Worm (Caenorhabditis elegans) whole organism, L1 larva: ENCODE data around the gene Y77E11A.12.

ENCODE experiments used
- C16A3.4 ChIP-seq: fragments of 150-350 bp; optimal IDR thresholded peaks from 2 replicates; lab custom pipeline; 2014; ENCODE audit warnings: missing biosample characterization, missing genetic modification characterization
- C34B4.2 ChIP-seq: sonication (generic microtip); optimal IDR thresholded peaks from 2 replicates; lab custom pipeline; 2017; ENCODE audit warnings: mild to moderate bottlenecking, missing genetic modification characterization, missing compliant biosample characterization
- Y116A8C.19 ChIP-seq: sonication (generic microtip); optimal IDR thresholded peaks from 2 replicates; lab custom pipeline; 2016; ENCODE audit warnings: missing compliant biosample characterization, missing genetic modification characterization, borderline replicate concordance
- ama-1 ChIP-seq: fragments of 150-350 bp; optimal IDR thresholded peaks from 2 replicates; lab custom pipeline; 2014
- ceh-8 ChIP-seq: fragments of 200-800 bp; sonication (Bioruptor generic); optimal IDR thresholded peaks from 2 replicates; lab custom pipeline; 2018; ENCODE audit warnings: mild to moderate bottlenecking, missing genetic modification characterization, moderate library complexity, missing compliant biosample characterization
- ces-1 ChIP-seq: fragments of 150-350 bp; optimal IDR thresholded peaks from 2 replicates; lab custom pipeline; 2014; ENCODE audit warnings: missing biosample characterization, missing genetic modification reagents, missing genetic modification characterization
- dpl-1 ChIP-seq, 3 experiments: fragments of 150-350 bp in 2 of 3; sonication (generic microtip) in 1 of 3; optimal IDR thresholded peaks; 2 replicates each; lab custom pipeline; 2014 to 2017; ENCODE audit warnings: missing biosample characterization in 3 of 3, missing genetic modification characterization in 3 of 3, missing genetic modification reagents in 3 of 3
- dsc-1 ChIP-seq: sonication (generic microtip); optimal IDR thresholded peaks from 2 replicates; lab custom pipeline; 2016; ENCODE audit warnings: mild to moderate bottlenecking, missing genetic modification characterization, missing compliant biosample characterization
- efl-1 ChIP-seq, 4 experiments: fragments of 150-350 bp; optimal IDR thresholded peaks in 3 of 4; peaks in 1 of 4; 1 replicate in 1 of 4; 2 replicates in 3 of 4; lab custom pipeline; 2014; ENCODE audit warnings: missing biosample characterization in 2 of 4, missing genetic modification characterization in 2 of 4, missing genetic modification reagents in 2 of 4
- elt-2 ChIP-seq: sonication (generic microtip); optimal IDR thresholded peaks from 2 replicates; lab custom pipeline; 2016; ENCODE audit warnings: missing genetic modification characterization, mild to moderate bottlenecking, inconsistent platforms, missing compliant biosample characterization, missing genetic modification reagents
- elt-3 ChIP-seq, 6 experiments: fragments of 150-350 bp in 1 of 6; sonication (generic microtip); optimal IDR thresholded peaks; 2 replicates each; lab custom pipeline; 2017 to 2018; ENCODE audit warnings: missing biosample characterization in 6 of 6, missing genetic modification characterization in 6 of 6, inconsistent platforms in 1 of 6
- fkh-8 ChIP-seq: sonication (generic microtip); optimal IDR thresholded peaks from 2 replicates; lab custom pipeline; 2016; ENCODE audit warnings: mild to moderate bottlenecking, missing genetic modification characterization, missing compliant biosample characterization
- fos-1 ChIP-seq: fragments of 150-350 bp; optimal IDR thresholded peaks from 2 replicates; lab custom pipeline; 2014; ENCODE audit warnings: missing biosample characterization, missing genetic modification characterization
- grh-1 ChIP-seq: fragments of 200-800 bp; sonication (Bioruptor generic); IDR thresholded peaks from 2 replicates; pipeline ENCODE4 v1.3.6; 2022; ENCODE audit warnings: missing genetic modification reagents, missing genetic modification characterization, missing compliant biosample characterization
- hlh-17 ChIP-seq: fragments of 200-800 bp; sonication (Bioruptor generic); optimal IDR thresholded peaks from 2 replicates; lab custom pipeline; 2018; ENCODE audit warnings: missing genetic modification characterization, mild to moderate bottlenecking, missing compliant biosample characterization, moderate library complexity, borderline replicate concordance
- hlh-4 ChIP-seq: sonication (generic microtip); optimal IDR thresholded peaks from 2 replicates; lab custom pipeline; 2016; ENCODE audit warnings: mild to moderate bottlenecking, missing genetic modification characterization, missing compliant biosample characterization
- lin-15B ChIP-seq: fragments of 150-350 bp; sonication (generic microtip); optimal IDR thresholded peaks from 3 replicates; lab custom pipeline; 2014; ENCODE audit warnings: missing biosample characterization, missing genetic modification characterization
- lin-35 ChIP-seq, 2 experiments: fragments of 150-350 bp; optimal IDR thresholded peaks; 2 replicates each; lab custom pipeline; 2014; ENCODE audit warnings: missing biosample characterization in 2 of 2, missing genetic modification characterization in 2 of 2, missing genetic modification reagents in 2 of 2
- lin-39 ChIP-seq: fragments of 150-350 bp; optimal IDR thresholded peaks from 2 replicates; lab custom pipeline; 2014; ENCODE audit warnings: missing biosample characterization, missing genetic modification reagents, missing genetic modification characterization
- mdl-1 ChIP-seq, 2 experiments: fragments of 150-350 bp; optimal IDR thresholded peaks; 2 replicates each; lab custom pipeline; 2014 to 2017; ENCODE audit warnings: missing biosample characterization in 2 of 2, missing genetic modification characterization in 2 of 2, inconsistent platforms in 1 of 2
- mef-2 ChIP-seq: fragments of 150-350 bp; optimal IDR thresholded peaks from 2 replicates; lab custom pipeline; 2014; ENCODE audit warnings: missing biosample characterization, missing genetic modification characterization
- mep-1 ChIP-seq: fragments of 150-350 bp; optimal IDR thresholded peaks from 2 replicates; lab custom pipeline; 2014; ENCODE audit warnings: missing biosample characterization, missing genetic modification characterization
- nhr-11 ChIP-seq: fragments of 150-350 bp; optimal IDR thresholded peaks from 2 replicates; lab custom pipeline; 2014; ENCODE audit warnings: missing biosample characterization, missing genetic modification characterization
- nhr-19 ChIP-seq: fragments of 200-800 bp; sonication (Bioruptor generic); conservative IDR thresholded peaks from 2 replicates; pipeline ENCODE4 v1.3.6; 2022; ENCODE audit warnings: missing genetic modification characterization, missing compliant biosample characterization
- nhr-20 ChIP-seq: sonication (generic microtip); optimal IDR thresholded peaks from 2 replicates; lab custom pipeline; 2016; ENCODE audit warnings: mild to moderate bottlenecking, missing genetic modification characterization, missing compliant biosample characterization
- nhr-237 ChIP-seq: fragments of 150-350 bp; optimal IDR thresholded peaks from 2 replicates; lab custom pipeline; 2014; ENCODE audit warnings: missing biosample characterization, missing genetic modification characterization
- nhr-47 ChIP-seq: sonication (generic microtip); optimal IDR thresholded peaks from 2 replicates; lab custom pipeline; 2016; ENCODE audit warnings: mild to moderate bottlenecking, missing genetic modification characterization, moderate library complexity, missing compliant biosample characterization
- nhr-71 ChIP-seq: sonication (generic microtip); optimal IDR thresholded peaks from 2 replicates; lab custom pipeline; 2016; ENCODE audit warnings: mild to moderate bottlenecking, missing genetic modification characterization, moderate library complexity, missing compliant biosample characterization
- nhr-77 ChIP-seq: fragments of 150-350 bp; optimal IDR thresholded peaks from 2 replicates; lab custom pipeline; 2014; ENCODE audit warnings: missing biosample characterization, missing genetic modification characterization
- nhr-85 ChIP-seq: sonication (generic microtip); peaks from one replicate; lab custom pipeline; 2016; ENCODE audit warnings: missing genetic modification characterization, inconsistent platforms, missing compliant biosample characterization
- nhr-90 ChIP-seq: sonication (generic microtip); optimal IDR thresholded peaks from 2 replicates; lab custom pipeline; 2016; ENCODE audit warnings: mild to moderate bottlenecking, missing genetic modification characterization, missing compliant biosample characterization; ENCODE audit not compliant: poor library complexity
- rnt-1 ChIP-seq: sonication (generic microtip); optimal IDR thresholded peaks from 2 replicates; lab custom pipeline; 2016; ENCODE audit warnings: mild to moderate bottlenecking, missing genetic modification characterization, moderate library complexity, missing compliant biosample characterization
- skn-1 ChIP-seq: fragments of 150-350 bp; optimal IDR thresholded peaks from 2 replicates; lab custom pipeline; 2014; ENCODE audit warnings: missing biosample characterization, missing genetic modification characterization
- snpc-4 ChIP-seq: fragments of 150-350 bp; optimal IDR thresholded peaks from 2 replicates; lab custom pipeline; 2014; ENCODE audit warnings: missing biosample characterization, missing genetic modification characterization
- sox-4 ChIP-seq: sonication (generic microtip); optimal IDR thresholded peaks from 2 replicates; lab custom pipeline; 2016; ENCODE audit warnings: missing genetic modification characterization, missing compliant biosample characterization
- sptf-1 ChIP-seq: fragments of 150-350 bp; optimal IDR thresholded peaks from 2 replicates; lab custom pipeline; 2014; ENCODE audit warnings: missing biosample characterization, missing genetic modification characterization
- swsn-7 ChIP-seq: sonication (generic microtip); optimal IDR thresholded peaks from 2 replicates; lab custom pipeline; 2016; ENCODE audit warnings: missing genetic modification characterization, missing compliant biosample characterization
- tlp-1 ChIP-seq: fragments of 150-350 bp; optimal IDR thresholded peaks from 2 replicates; lab custom pipeline; 2014; ENCODE audit warnings: missing biosample characterization, missing genetic modification characterization
- unc-86 ChIP-seq: sonication (generic microtip); optimal IDR thresholded peaks from 2 replicates; lab custom pipeline; 2016; ENCODE audit warnings: missing genetic modification characterization, missing compliant biosample characterization
- xbp-1 ChIP-seq: sonication (generic microtip); optimal IDR thresholded peaks from 2 replicates; lab custom pipeline; 2016; ENCODE audit warnings: missing genetic modification characterization, missing compliant biosample characterization
- zip-4 ChIP-seq: fragments of 200-800 bp; sonication (Bioruptor generic); optimal IDR thresholded peaks from 2 replicates; lab custom pipeline; 2018; ENCODE audit warnings: mild to moderate bottlenecking, missing genetic modification characterization, moderate library complexity, missing compliant biosample characterization
- ztf-11 ChIP-seq, 2 experiments: sonication (generic microtip); optimal IDR thresholded peaks; 2 replicates each; lab custom pipeline; 2016 to 2017; ENCODE audit warnings: missing genetic modification characterization in 2 of 2, missing biosample characterization in 1 of 2, missing compliant biosample characterization in 1 of 2

The Y77E11A.12 gene

ce11 chrIV:1456775-1457174 is 18.1 kb downstream of the Y77E11A.12 start, which contains the start of gene nadk-1:
Gene nadk-1, plus strand, starts transcription at chrIV:1457075.
- no peak for TF ChIP-seq efl-1 (optimal IDR thresholded peaks at IDR 0.05; lab: Kevin White, UChicago)
- TF ChIP-seq efl-1 (GFP tag; optimal IDR thresholded peaks at IDR 0.05 in 1 of 2; lab: Kevin White, UChicago) = peak in 1 of 2 experiments; percentile 81
- TF ChIP-seq Y116A8C.19 (tag; lab: Kevin White, UChicago) = no peak

ce11 chrIV:1455006-1455405 is 19.9 kb downstream of the Y77E11A.12 start:
- TF ChIP-seq nhr-85 (tag; lab: Kevin White, UChicago) (no peak), sptf-1 (tag; lab: Kevin White, UChicago) (no peak), rnt-1 (tag; lab: Kevin White, UChicago) (no peak), nhr-237 (no peak), mep-1 (no peak), nhr-71 (tag; lab: Kevin White, UChicago) (peak; percentile 24), tlp-1 (no peak), snpc-4 (tag; lab: Kevin White, UChicago) (no peak), skn-1 (tag; lab: Kevin White, UChicago) (peak; percentile 80), lin-39 (tag; lab: Kevin White, UChicago) (no peak), nhr-77 (tag; lab: Kevin White, UChicago) (no peak), nhr-20 (no peak), dsc-1 (no peak), mdl-1 (tag; optimal IDR thresholded peaks at IDR 0.05; lab: Kevin White, UChicago) (peak in 1 of 2 experiments; percentile 39), elt-2 (peak; percentile 63), ama-1 (lab: Kevin White, UChicago) (no peak), fkh-8 (peak; percentile 53), lin-35 (GFP tag; optimal IDR thresholded peaks at IDR 0.05; lab: Kevin White, UChicago) (peak; percentile 16 to 35), C16A3.4 (tag; lab: Kevin White, UChicago) (no peak), ztf-11 (tag; optimal IDR thresholded peaks at IDR 0.05; lab: Kevin White, UChicago) (no peak), hlh-4 (tag; lab: Kevin White, UChicago) (no peak), mef-2 (tag; lab: Kevin White, UChicago) (no peak), nhr-90 (no peak), C34B4.2 (tag; lab: Kevin White, UChicago) (no peak), fos-1 (no peak), grh-1 (GFP tag; lab: Robert Waterston, UW) (no peak), ces-1 (GFP tag; lab: Kevin White, UChicago) (no peak), xbp-1 (tag; lab: Kevin White, UChicago) (no peak), nhr-19 (GFP tag; lab: Robert Waterston, UW) (peak; percentile 23), nhr-47 (no peak), nhr-11 (no peak), dpl-1 (GFP tag; optimal IDR thresholded peaks at IDR 0.05; lab: Kevin White, UChicago) (no peak), efl-1 (optimal IDR thresholded peaks at IDR 0.05; lab: Kevin White, UChicago) (no peak), efl-1 (GFP tag; optimal IDR thresholded peaks at IDR 0.05 in 1 of 2; lab: Kevin White, UChicago) (peak in 1 of 2 experiments; percentile 44), lin-15B (tag; lab: Kevin White, UChicago) (no peak), swsn-7 (tag; lab: Kevin White, UChicago) (no peak), zip-4 (no peak), unc-86 (tag; lab: Kevin White, UChicago) (peak; percentile 1), hlh-17 (no peak), sox-4 (tag; lab: Kevin White, UChicago) (no peak), elt-3 (tag; optimal IDR thresholded peaks at IDR 0.05; lab: Kevin White, UChicago) (no peak), ceh-8 (GFP tag; lab: Kevin White, UChicago) (no peak)
